Worm (Caenorhabditis elegans): ENCODE results near the gene Y40A1A.3.

ce11 chrX:1959063-1959462 lies 38.8 kb downstream of the Y40A1A.3 start:
- TF ChIP-seq dao-5 (tag; optimal IDR thresholded peaks at IDR 0.05) (no peak), him-1 (tag; optimal IDR thresholded peaks at IDR 0.05) (no peak)

All from whole organism, L4/young adult.